Fruit fly (Drosophila melanogaster) whole organism, wandering third instar larva: ENCODE results near the gene CG4942.

Experiments used
- Abd-B ChIP-seq: fragments of >200 bp; optimal IDR thresholded peaks from 2 replicates; lab custom pipeline; 2017; ENCODE audit warnings: missing biosample characterization, missing genetic modification characterization
- CrebA ChIP-seq: fragments of 200-800 bp; sonication (Bioruptor generic); optimal IDR thresholded peaks from 2 replicates; lab custom pipeline; 2016; ENCODE audit warnings: missing biosample characterization, mild to moderate bottlenecking, missing genetic modification characterization, borderline replicate concordance
- Dfd ChIP-seq: fragments of >200 bp; optimal IDR thresholded peaks from 2 replicates; lab custom pipeline; 2017; ENCODE audit warnings: missing biosample characterization, missing genetic modification characterization
- Dif ChIP-seq: fragments of 200-275, 200-300 bp; sonication (Bioruptor generic); optimal IDR thresholded peaks from 2 replicates; lab custom pipeline; 2018; ENCODE audit warnings: missing biosample characterization, missing genetic modification characterization; ENCODE audit not compliant: partially characterized antibody
- GATAd ChIP-seq: sonication (Bioruptor generic); optimal IDR thresholded peaks from 2 replicates; lab custom pipeline; 2016; ENCODE audit warnings: missing biosample characterization, missing genetic modification characterization
- HLH106 ChIP-seq: fragments of 200-800 bp; optimal IDR thresholded peaks from 3 replicates; lab custom pipeline; 2019; ENCODE audit warnings: missing biosample characterization, mild to moderate bottlenecking, missing genetic modification characterization, moderate library complexity
- Hr78 ChIP-seq: fragments of >200 bp; optimal IDR thresholded peaks from 2 replicates; lab custom pipeline; 2017; ENCODE audit warnings: missing biosample characterization, missing genetic modification characterization
- Hr83 ChIP-seq: fragments of 200-300 bp; sonication (Bioruptor generic); optimal IDR thresholded peaks from 2 replicates; lab custom pipeline; 2016; ENCODE audit warnings: missing biosample characterization, mild to moderate bottlenecking, missing genetic modification characterization, moderate library complexity; ENCODE audit not compliant: poor library complexity, severe bottlenecking
- Jra ChIP-seq: sonication (Bioruptor generic); optimal IDR thresholded peaks from 2 replicates; lab custom pipeline; 2016; ENCODE audit warnings: missing biosample characterization, missing genetic modification characterization
- Mio ChIP-seq: sonication (Bioruptor generic); optimal IDR thresholded peaks from 2 replicates; lab custom pipeline; 2016; ENCODE audit warnings: missing biosample characterization, missing genetic modification characterization
- Myc ChIP-seq: fragments of >200 bp; optimal IDR thresholded peaks from 2 replicates; lab custom pipeline; 2017
- N ChIP-seq: fragments of >200 bp; optimal IDR thresholded peaks from 2 replicates; lab custom pipeline; 2018; ENCODE audit warnings: missing biosample characterization, missing external identifiers, missing genetic modification characterization
- OdsH ChIP-seq: fragments of 200-800 bp; sonication (Bioruptor generic); optimal IDR thresholded peaks from 2 replicates; lab custom pipeline; 2016; ENCODE audit warnings: missing biosample characterization, mild to moderate bottlenecking, missing genetic modification characterization
- Sp1 ChIP-seq: fragments of 200-800 bp; sonication (Bioruptor generic); optimal IDR thresholded peaks from 3 replicates; lab custom pipeline; 2019; ENCODE audit warnings: missing biosample characterization, mild to moderate bottlenecking, missing genetic modification characterization, moderate library complexity
- Vsx2 ChIP-seq: fragments of 200-300, 225-300 bp; sonication (Bioruptor generic); optimal IDR thresholded peaks from 2 replicates; lab custom pipeline; 2018; ENCODE audit warnings: missing biosample characterization, missing genetic modification characterization; ENCODE audit not compliant: partially characterized antibody
- br ChIP-seq: fragments of 200-800 bp; sonication (Bioruptor generic); optimal IDR thresholded peaks from 2 replicates; lab custom pipeline; 2016; ENCODE audit warnings: missing biosample characterization, missing genetic modification characterization
- brk ChIP-seq: fragments of 200-800 bp; sonication (Bioruptor generic); optimal IDR thresholded peaks from 2 replicates; lab custom pipeline; 2016; ENCODE audit warnings: missing biosample characterization, mild to moderate bottlenecking, missing genetic modification characterization
- dl ChIP-seq, 2 experiments: fragments of 175-275, 200-275 bp in 1 of 2; fragments of 200-275 bp in 1 of 2; sonication (Bioruptor generic); optimal IDR thresholded peaks; lab custom pipeline; 2018; ENCODE audit warnings: mild to moderate bottlenecking in 2 of 2, missing biosample characterization in 2 of 2, missing genetic modification characterization in 2 of 2, moderate library complexity in 2 of 2; ENCODE audit not compliant: partially characterized antibody in 2 of 2, insufficient read depth in 1 of 2
- dmrt93B ChIP-seq: fragments of 200-800 bp; sonication (Bioruptor generic); optimal IDR thresholded peaks from 2 replicates; lab custom pipeline; 2018; ENCODE audit warnings: missing biosample characterization, mild to moderate bottlenecking, missing genetic modification characterization
- dsf ChIP-seq: sonication (Bioruptor generic); optimal IDR thresholded peaks from 2 replicates; lab custom pipeline; 2016; ENCODE audit warnings: missing biosample characterization, missing genetic modification characterization, borderline replicate concordance
- ey ChIP-seq: fragments of 200-800 bp; sonication (Bioruptor generic); optimal IDR thresholded peaks from 2 replicates; lab custom pipeline; 2016; ENCODE audit warnings: missing biosample characterization, missing genetic modification characterization
- fru ChIP-seq: fragments of 200-800 bp; sonication (Bioruptor generic); optimal IDR thresholded peaks from 3 replicates; lab custom pipeline; 2016; ENCODE audit warnings: missing biosample characterization, mild to moderate bottlenecking, missing genetic modification characterization
- jim ChIP-seq: fragments of 175-275, 200-325 bp; sonication (Bioruptor generic); optimal IDR thresholded peaks from 2 replicates; lab custom pipeline; 2016; ENCODE audit warnings: missing biosample characterization, mild to moderate bottlenecking, missing genetic modification characterization
- pan ChIP-seq: fragments of >200 bp; optimal IDR thresholded peaks from 2 replicates; lab custom pipeline; 2017
- psq ChIP-seq: fragments of 200-800 bp; sonication (Bioruptor generic); optimal IDR thresholded peaks from 3 replicates; lab custom pipeline; 2017; ENCODE audit warnings: missing biosample characterization, mild to moderate bottlenecking, missing genetic modification characterization, moderate library complexity
- rgr ChIP-seq: fragments of 200-800 bp; sonication (Bioruptor generic); optimal IDR thresholded peaks from 3 replicates; lab custom pipeline; 2016; ENCODE audit warnings: missing biosample characterization, mild to moderate bottlenecking, missing genetic modification characterization
- sage ChIP-seq: fragments of 200-800 bp; sonication (Bioruptor generic); optimal IDR thresholded peaks from 2 replicates; lab custom pipeline; 2016; ENCODE audit warnings: missing biosample characterization, mild to moderate bottlenecking, missing genetic modification characterization
- sv ChIP-seq: fragments of 200-800 bp; sonication (Bioruptor generic); optimal IDR thresholded peaks from 3 replicates; lab custom pipeline; 2016; ENCODE audit warnings: missing biosample characterization, missing genetic modification characterization
- tai ChIP-seq: sonication (Bioruptor generic); optimal IDR thresholded peaks from 2 replicates; lab custom pipeline; 2016; ENCODE audit warnings: missing biosample characterization, missing genetic modification characterization
- usp ChIP-seq: fragments of >200 bp; optimal IDR thresholded peaks from 2 replicates; lab custom pipeline; 2017; ENCODE audit warnings: missing biosample characterization, missing genetic modification characterization
- woc ChIP-seq: sonication (Bioruptor generic); optimal IDR thresholded peaks from 2 replicates; lab custom pipeline; 2016; ENCODE audit warnings: missing biosample characterization, mild to moderate bottlenecking, missing genetic modification characterization

The CG4942 gene

dm6 chr3L:9047062-9047461, 25.8 kb upstream of the CG4942 start, which contains the start of gene Argk2:
Gene Argk2, plus strand, starts transcription at chr3L:9047439.
- TF ChIP-seq Myc: peak; percentile 82
- TF ChIP-seq dl (GFP tag; optimal IDR thresholded peaks at IDR 0.05; lab: Kevin White, UChicago; ENCODE audit: insufficient read depth in 1 of 2, partially characterized antibody in 2 of 2): no peak
- TF ChIP-seq OdsH (GFP tag; lab: Kevin White, UChicago): no peak
- peak; percentile 28 for TF ChIP-seq HLH106

- TF ChIP-seq br (GFP tag; lab: Kevin White, UChicago): no peak
- TF ChIP-seq CrebA (GFP tag; lab: Kevin White, UChicago): no peak
- TF ChIP-seq Hr78 (GFP tag; lab: Kevin White, UChicago): no peak
- TF ChIP-seq Dfd (GFP tag; lab: Kevin White, UChicago): no peak
- TF ChIP-seq psq (GFP tag; lab: Kevin White, UChicago): no peak
- no peak for TF ChIP-seq brk
- no peak for TF ChIP-seq Jra (GFP tag; lab: Kevin White, UChicago)
- TF ChIP-seq Dif (GFP tag; lab: Kevin White, UChicago): no peak
- TF ChIP-seq dsf (GFP tag; lab: Kevin White, UChicago): no peak
- TF ChIP-seq woc (GFP tag; lab: Kevin White, UChicago): no peak
Measured at dm6 chr3L:9050447-9051069, 22.3 kb upstream of the CG4942 start.

dm6 chr3L:9051830-9052259, 21.1 kb upstream of the CG4942 start:
- no peak for TF ChIP-seq Dfd (GFP tag; lab: Kevin White, UChicago)
- no peak for TF ChIP-seq tai (GFP tag; lab: Kevin White, UChicago)
- no peak for TF ChIP-seq N (GFP tag; lab: Kevin White, UChicago)
- TF ChIP-seq Mio (GFP tag; lab: Kevin White, UChicago): no peak
- TF ChIP-seq GATAd (GFP tag; lab: Kevin White, UChicago): no peak
- TF ChIP-seq brk: no peak
- no peak for TF ChIP-seq Hr78 (GFP tag; lab: Kevin White, UChicago)
- no peak for TF ChIP-seq dmrt93B
- no peak for TF ChIP-seq Hr83
- TF ChIP-seq rgr (GFP tag; lab: Kevin White, UChicago): no peak
- TF ChIP-seq Jra (GFP tag; lab: Kevin White, UChicago): no peak
- TF ChIP-seq sage: no peak
- no peak for TF ChIP-seq HLH106
- TF ChIP-seq usp: no peak
- TF ChIP-seq OdsH (GFP tag; lab: Kevin White, UChicago): no peak
- no peak for TF ChIP-seq fru (GFP tag; lab: Kevin White, UChicago)

- TF ChIP-seq GATAd (GFP tag; lab: Kevin White, UChicago) (no peak), jim (GFP tag; lab: Kevin White, UChicago) (no peak), OdsH (GFP tag; lab: Kevin White, UChicago) (no peak), Mio (GFP tag; lab: Kevin White, UChicago) (no peak), ey (GFP tag; lab: Kevin White, UChicago) (no peak), Vsx2 (GFP tag; lab: Kevin White, UChicago) (no peak), pan (no peak), Dfd (GFP tag; lab: Kevin White, UChicago) (no peak)
Measured at dm6 chr3L:9052798-9053541, 19.9 kb upstream of the CG4942 start.

- TF ChIP-seq Hr78 (GFP tag; lab: Kevin White, UChicago) (no peak), jim (GFP tag; lab: Kevin White, UChicago) (no peak), dsf (GFP tag; lab: Kevin White, UChicago) (no peak), tai (GFP tag; lab: Kevin White, UChicago) (no peak), Sp1 (GFP tag; lab: Kevin White, UChicago) (no peak), Abd-B (GFP tag; lab: Kevin White, UChicago) (no peak), Mio (GFP tag; lab: Kevin White, UChicago) (no peak), N (GFP tag; lab: Kevin White, UChicago) (no peak), sv (GFP tag; lab: Kevin White, UChicago) (no peak), Dif (GFP tag; lab: Kevin White, UChicago) (no peak), CrebA (GFP tag; lab: Kevin White, UChicago) (no peak), woc (GFP tag; lab: Kevin White, UChicago) (no peak), Vsx2 (GFP tag; lab: Kevin White, UChicago) (no peak)
Measured at dm6 chr3L:9054239-9054638, 18.7 kb upstream of the CG4942 start.
